Fruit fly (Drosophila melanogaster) whole organism, embryonic: ENCODE data around the gene mRpS31.

Experiments used
- Awh ChIP-seq: fragments of 200-800 bp; sonication (Bioruptor generic); IDR thresholded peaks from 2 replicates; pipeline ENCODE4, ENCODE4 v1.3.6; 2022; ENCODE audit warnings: missing biosample characterization, missing genetic modification characterization
- CG10565 ChIP-seq: fragments of 200-800 bp; sonication (Bioruptor generic); optimal IDR thresholded peaks from 3 replicates; lab custom pipeline; 2016; ENCODE audit warnings: missing biosample characterization, mild to moderate bottlenecking, missing genetic modification characterization
- CG11398 ChIP-seq: fragments of 200-800 bp; sonication (Bioruptor generic); optimal IDR thresholded peaks from 2 replicates; lab custom pipeline; 2016; ENCODE audit warnings: missing biosample characterization, missing genetic modification characterization
- CG16863 ChIP-seq: fragments of 200-800 bp; sonication (Bioruptor generic); optimal IDR thresholded peaks from 3 replicates; lab custom pipeline; 2016; ENCODE audit warnings: missing biosample characterization, missing genetic modification characterization
- CG17802 ChIP-seq: fragments of 200-800 bp; sonication (Bioruptor generic); optimal IDR thresholded peaks from 2 replicates; lab custom pipeline; 2018; ENCODE audit warnings: missing biosample characterization, mild to moderate bottlenecking, missing genetic modification characterization, moderate library complexity
- CG18262 ChIP-seq: fragments of 200-800 bp; optimal IDR thresholded peaks from 3 replicates; lab custom pipeline; 2019; ENCODE audit warnings: missing biosample characterization, mild to moderate bottlenecking, missing genetic modification characterization, moderate library complexity
- CG31365 ChIP-seq: fragments of 200-800 bp; sonication (Bioruptor generic); optimal IDR thresholded peaks from 2 replicates; lab custom pipeline; 2018; ENCODE audit warnings: missing biosample characterization, mild to moderate bottlenecking, missing genetic modification characterization
- CG31441 ChIP-seq: fragments of 200-800 bp; sonication (Bioruptor generic); IDR thresholded peaks from 2 replicates; pipeline ENCODE4 v1.3.6; 2022; ENCODE audit warnings: missing biosample characterization, missing genetic modification characterization
- CG3838 ChIP-seq: fragments of 200-800 bp; sonication (Bioruptor generic); optimal IDR thresholded peaks from 3 replicates; lab custom pipeline; 2016; ENCODE audit warnings: missing biosample characterization, missing genetic modification characterization
- CG6683 ChIP-seq: fragments of 200-800 bp; sonication (Bioruptor generic); optimal IDR thresholded peaks from 2 replicates; lab custom pipeline; 2017; ENCODE audit warnings: missing biosample characterization, mild to moderate bottlenecking, missing genetic modification characterization, missing genetic modification reagents
- CG7928 ChIP-seq: fragments of 200-800 bp; sonication (Bioruptor generic); optimal IDR thresholded peaks from 2 replicates; lab custom pipeline; 2017; ENCODE audit warnings: missing biosample characterization, mild to moderate bottlenecking, missing genetic modification characterization
- CG8281 ChIP-seq: fragments of 200-800 bp; sonication (Bioruptor generic); optimal IDR thresholded peaks from 2 replicates; lab custom pipeline; 2018; ENCODE audit warnings: missing biosample characterization, mild to moderate bottlenecking, missing genetic modification characterization, moderate library complexity
- CG8290 ChIP-seq, 3 experiments: fragments of 200-800 bp; sonication (Bioruptor generic); optimal IDR thresholded peaks; 2 replicates each; lab custom pipeline; 2016 to 2019; ENCODE audit warnings: missing biosample characterization in 3 of 3, missing genetic modification characterization in 3 of 3, mild to moderate bottlenecking in 2 of 3, moderate library complexity in 1 of 3
- CG8924 ChIP-seq: fragments of 200-800 bp; optimal IDR thresholded peaks from 3 replicates; lab custom pipeline; 2019; ENCODE audit warnings: missing biosample characterization, mild to moderate bottlenecking, missing genetic modification characterization, moderate library complexity
- CG9727 ChIP-seq: fragments of 200-800 bp; sonication (Bioruptor generic); optimal IDR thresholded peaks from 3 replicates; lab custom pipeline; 2017; ENCODE audit warnings: missing biosample characterization, mild to moderate bottlenecking, missing genetic modification characterization
- CG9797 ChIP-seq: fragments of 200-800 bp; sonication (Bioruptor generic); optimal IDR thresholded peaks from 3 replicates; lab custom pipeline; 2018; ENCODE audit warnings: missing biosample characterization, mild to moderate bottlenecking, missing genetic modification characterization
- CG9876 ChIP-seq: fragments of 200-800 bp; sonication (Bioruptor generic); optimal IDR thresholded peaks from 2 replicates; lab custom pipeline; 2016; ENCODE audit warnings: missing biosample characterization, missing genetic modification characterization
- Chrac-16 ChIP-seq: fragments of 200-800 bp; sonication (Bioruptor generic); optimal IDR thresholded peaks from 3 replicates; lab custom pipeline; 2016; ENCODE audit warnings: missing biosample characterization, missing genetic modification characterization
- Dbx ChIP-seq: fragments of 200-800 bp; sonication (Bioruptor generic); IDR thresholded peaks from 3 replicates; pipeline ENCODE4 v1.3.6; 2022; ENCODE audit warnings: missing biosample characterization, missing genetic modification characterization
- Dip2 ChIP-seq: fragments of 200-800 bp; sonication (Bioruptor generic); IDR thresholded peaks from 2 replicates; pipeline ENCODE4 v1.3.6; 2022; ENCODE audit warnings: missing biosample characterization, missing genetic modification characterization
- Drgx ChIP-seq: fragments of 200-800 bp; sonication (Bioruptor generic); IDR thresholded peaks from 2 replicates; pipeline ENCODE4 v1.3.6; 2022; ENCODE audit warnings: missing biosample characterization, missing genetic modification characterization
- Ets97D ChIP-seq: fragments of 200-800 bp; sonication (Bioruptor generic); optimal IDR thresholded peaks from 3 replicates; lab custom pipeline; 2016; ENCODE audit warnings: missing biosample characterization, missing genetic modification characterization
- HmgZ ChIP-seq: fragments of 200-800 bp; sonication (Bioruptor generic); optimal IDR thresholded peaks from 2 replicates; lab custom pipeline; 2018; ENCODE audit warnings: missing biosample characterization, mild to moderate bottlenecking, missing genetic modification characterization
- Hr51 ChIP-seq, 2 experiments: fragments of 200-800 bp; sonication (Bioruptor generic); optimal IDR thresholded peaks; 2 replicates in 1 of 2; 3 replicates in 1 of 2; lab custom pipeline; 2016 to 2018; ENCODE audit warnings: missing biosample characterization in 2 of 2, missing genetic modification characterization in 2 of 2, mild to moderate bottlenecking in 1 of 2, moderate library complexity in 1 of 2
- Myb ChIP-seq: fragments of 200-800 bp; sonication (Bioruptor generic); optimal IDR thresholded peaks from 2 replicates; lab custom pipeline; 2016; ENCODE audit warnings: missing biosample characterization, missing genetic modification characterization
- Opbp ChIP-seq: fragments of 200-800 bp; sonication (Bioruptor generic); IDR thresholded peaks from 3 replicates; pipeline ENCODE4 v1.3.6; 2022; ENCODE audit warnings: missing biosample characterization, missing genetic modification characterization; ENCODE audit not compliant: partially characterized antibody
- Sry-β ChIP-seq: fragments of 200-800 bp; sonication (Bioruptor generic); optimal IDR thresholded peaks from 2 replicates; lab custom pipeline; 2018; ENCODE audit warnings: missing biosample characterization, mild to moderate bottlenecking, missing genetic modification characterization, moderate library complexity
- Xbp1 ChIP-seq: fragments of 200-800 bp; sonication (Bioruptor generic); optimal IDR thresholded peaks from 3 replicates; lab custom pipeline; 2016; ENCODE audit warnings: missing biosample characterization, mild to moderate bottlenecking, missing genetic modification characterization
- abd-A ChIP-seq: fragments of 200-800 bp; sonication (Bioruptor generic); optimal IDR thresholded peaks from 3 replicates; lab custom pipeline; 2019; ENCODE audit warnings: missing biosample characterization, mild to moderate bottlenecking, missing genetic modification characterization, moderate library complexity
- amos ChIP-seq: fragments of 200-800 bp; sonication (Bioruptor generic); IDR thresholded peaks from 2 replicates; pipeline ENCODE4 v1.3.6; 2022; ENCODE audit warnings: missing biosample characterization, missing genetic modification characterization; ENCODE audit not compliant: partially characterized antibody
- caup ChIP-seq: fragments of 200-800 bp; sonication (Bioruptor generic); optimal IDR thresholded peaks from 3 replicates; lab custom pipeline; 2017; ENCODE audit warnings: missing biosample characterization, mild to moderate bottlenecking, missing genetic modification characterization, moderate library complexity; ENCODE audit not compliant: severe bottlenecking
- cg ChIP-seq: fragments of 200-800 bp; sonication (Bioruptor generic); optimal IDR thresholded peaks from 3 replicates; lab custom pipeline; 2019; ENCODE audit warnings: missing biosample characterization, mild to moderate bottlenecking, missing genetic modification characterization, moderate library complexity
- chn ChIP-seq: fragments of 200-800 bp; sonication (Bioruptor generic); optimal IDR thresholded peaks from 2 replicates; lab custom pipeline; 2016; ENCODE audit warnings: missing biosample characterization, missing genetic modification characterization
- crol ChIP-seq: fragments of 200-800 bp; sonication (Bioruptor generic); IDR thresholded peaks from 2 replicates; pipeline ENCODE4 v1.3.6; 2022; ENCODE audit warnings: missing biosample characterization, missing genetic modification characterization
- danr ChIP-seq: fragments of 200-800 bp; sonication (Bioruptor generic); IDR thresholded peaks from 2 replicates; pipeline ENCODE4 v1.3.6; 2022; ENCODE audit warnings: missing biosample characterization, missing genetic modification characterization
- gce ChIP-seq: fragments of 200-800 bp; sonication (Bioruptor generic); IDR thresholded peaks from 3 replicates; pipeline ENCODE4 v1.3.6; 2022; ENCODE audit warnings: missing biosample characterization, missing genetic modification characterization
- insv ChIP-seq, 2 experiments: fragments of 200-800 bp; sonication (Bioruptor generic); optimal IDR thresholded peaks; 3 replicates each; lab custom pipeline; 2016 to 2018; ENCODE audit warnings: missing biosample characterization in 2 of 2, missing genetic modification characterization in 2 of 2
- mirr ChIP-seq: fragments of 200-800 bp; sonication (Bioruptor generic); optimal IDR thresholded peaks from 3 replicates; lab custom pipeline; 2018; ENCODE audit warnings: missing biosample characterization, mild to moderate bottlenecking, missing genetic modification characterization
- org-1 ChIP-seq: fragments of 200-800 bp; sonication (Bioruptor generic); optimal IDR thresholded peaks from 2 replicates; lab custom pipeline; 2017; ENCODE audit warnings: missing biosample characterization, missing genetic modification characterization
- pb ChIP-seq: fragments of 200-800 bp; sonication (Bioruptor generic); optimal IDR thresholded peaks from 3 replicates; lab custom pipeline; 2016; ENCODE audit warnings: missing biosample characterization, missing genetic modification characterization
- pfk ChIP-seq: fragments of 200-800 bp; sonication (Bioruptor generic); optimal IDR thresholded peaks from 2 replicates; lab custom pipeline; 2018; ENCODE audit warnings: missing biosample characterization, mild to moderate bottlenecking, missing genetic modification characterization, moderate library complexity
- ranshi ChIP-seq: fragments of 200-800 bp; sonication (Bioruptor generic); IDR thresholded peaks from 2 replicates; pipeline ENCODE4 v1.3.6; 2022; ENCODE audit warnings: missing biosample characterization, missing genetic modification characterization
- run ChIP-seq: fragments of 200-800 bp; sonication (Bioruptor generic); optimal IDR thresholded peaks from 3 replicates; lab custom pipeline; 2018; ENCODE audit warnings: missing biosample characterization, mild to moderate bottlenecking, missing genetic modification characterization
- sd ChIP-seq: fragments of 200-800 bp; sonication (Bioruptor generic); optimal IDR thresholded peaks from 3 replicates; lab custom pipeline; 2018; ENCODE audit warnings: missing biosample characterization, mild to moderate bottlenecking, missing genetic modification characterization, moderate library complexity
- sens-2 ChIP-seq: fragments of 200-800 bp; sonication (Bioruptor generic); IDR thresholded peaks from 2 replicates; pipeline ENCODE4 v1.3.6; 2022; ENCODE audit warnings: missing biosample characterization, missing genetic modification characterization
- seq ChIP-seq: fragments of 200-800 bp; sonication (Bioruptor generic); IDR thresholded peaks from 2 replicates; pipeline ENCODE4 v1.3.6; 2022; ENCODE audit warnings: missing biosample characterization, missing genetic modification characterization
- sima ChIP-seq: fragments of 200-800 bp; sonication (Bioruptor generic); optimal IDR thresholded peaks from 2 replicates; lab custom pipeline; 2016; ENCODE audit warnings: missing biosample characterization, missing genetic modification characterization
- sna ChIP-seq: fragments of 200-800 bp; sonication (Bioruptor generic); IDR thresholded peaks from 2 replicates; pipeline ENCODE4 v1.3.6; 2022; ENCODE audit warnings: missing biosample characterization, missing genetic modification characterization; ENCODE audit not compliant: partially characterized antibody
- sqz ChIP-seq: fragments of 200-800 bp; sonication (Bioruptor generic); optimal IDR thresholded peaks from 3 replicates; lab custom pipeline; 2018; ENCODE audit warnings: missing biosample characterization, mild to moderate bottlenecking, missing genetic modification characterization
- wek ChIP-seq: fragments of 200-800 bp; sonication (Bioruptor generic); optimal IDR thresholded peaks from 3 replicates; lab custom pipeline; 2018; ENCODE audit warnings: missing biosample characterization, mild to moderate bottlenecking, missing genetic modification characterization, moderate library complexity

The mRpS31 gene

DNA sequence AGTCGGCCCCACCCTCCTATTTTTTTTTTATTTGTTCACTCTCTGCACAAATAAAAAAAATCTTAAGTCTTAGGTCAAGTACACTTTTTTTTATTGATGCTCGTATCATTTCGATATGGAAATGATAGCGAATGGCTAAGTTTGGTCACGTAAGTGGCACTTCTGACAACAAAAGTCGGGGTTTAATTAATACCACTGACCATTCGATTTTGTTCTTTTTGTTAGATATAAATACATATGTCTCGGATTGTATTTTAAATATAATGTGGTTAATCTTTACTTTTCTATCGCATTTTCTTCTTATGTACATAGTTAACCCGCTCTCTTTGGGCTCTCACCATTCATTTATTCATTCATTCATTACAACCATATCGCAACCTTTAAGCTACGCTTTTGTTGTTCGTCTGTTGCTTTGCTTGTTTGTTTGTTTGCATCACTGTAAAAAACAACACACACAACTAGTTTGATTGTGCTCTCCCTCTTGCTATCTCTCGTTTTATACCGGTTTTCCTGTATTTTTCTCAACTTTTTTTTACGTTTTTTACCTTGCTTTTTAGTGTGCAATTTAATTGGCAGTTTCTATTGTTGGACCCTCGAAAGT is 2.8 kb upstream of the mRpS31 start (continued):
- TF ChIP-seq sima (GFP tag; lab: Kevin White, UChicago) (no peak), CG31365 (tag; lab: Kevin White, UChicago) (no peak), wek (GFP tag; lab: Kevin White, UChicago) (no peak), run (tag; lab: Kevin White, UChicago) (no peak), chn (GFP tag; lab: Kevin White, UChicago) (no peak), org-1 (GFP tag; lab: Kevin White, UChicago) (no peak), gce (no peak), abd-A (tag; lab: Kevin White, UChicago) (peak; percentile 14), pb (GFP tag; lab: Kevin White, UChicago) (no peak), crol (GFP tag; lab: Robert Waterston, UW) (no peak), CG17802 (tag; lab: Kevin White, UChicago) (no peak), Awh (GFP tag; lab: Robert Waterston, UW) (no peak), caup (no peak), Chrac-16 (no peak), CG7928 (GFP tag; lab: Kevin White, UChicago) (no peak), CG8290 (GFP tag; optimal IDR thresholded peaks at IDR 0.05; lab: Kevin White, UChicago) (no peak), CG8290 (tag; optimal IDR thresholded peaks at IDR 0.05; lab: Kevin White, UChicago) (no peak), CG8924 (tag; lab: Kevin White, UChicago) (peak; percentile 19), ranshi (GFP tag; lab: Robert Waterston, UW) (no peak), CG9797 (GFP tag; lab: Kevin White, UChicago) (no peak), CG31441 (no peak), seq (no peak), CG8281 (tag; lab: Kevin White, UChicago) (peak; percentile 98), CG3838 (GFP tag; lab: Kevin White, UChicago) (no peak), CG6683 (GFP tag; lab: Kevin White, UChicago) (no peak), CG18262 (tag; lab: Kevin White, UChicago) (no peak), Dbx (no peak), sens-2 (GFP tag; lab: Robert Waterston, UW) (no peak), sna (GFP tag; lab: Robert Waterston, UW) (no peak), sd (tag; lab: Kevin White, UChicago) (peak; percentile 6), Opbp (GFP tag; lab: Robert Waterston, UW) (no peak), Myb (GFP tag; lab: Kevin White, UChicago) (no peak), sqz (GFP tag; lab: Kevin White, UChicago) (peak; percentile 24), Dip2 (no peak), CG11398 (GFP tag; lab: Kevin White, UChicago) (no peak), CG9727 (GFP tag; lab: Kevin White, UChicago) (no peak), amos (no peak), Ets97D (GFP tag; lab: Kevin White, UChicago) (no peak), CG9876 (GFP tag; lab: Kevin White, UChicago) (no peak), HmgZ (tag; lab: Kevin White, UChicago) (no peak), cg (GFP tag; lab: Kevin White, UChicago) (no peak), pfk (GFP tag; lab: Kevin White, UChicago) (no peak), mirr (GFP tag; lab: Kevin White, UChicago) (no peak), Drgx (GFP tag; lab: Robert Waterston, UW) (peak; percentile 29; the same call in 1 of the 2 replicates), Sry-β (GFP tag; lab: Kevin White, UChicago) (no peak), CG10565 (no peak), Xbp1 (no peak), danr (GFP tag; lab: Robert Waterston, UW) (no peak), Hr51 (GFP tag; optimal IDR thresholded peaks at IDR 0.05; lab: Kevin White, UChicago) (peak in 1 of 2 experiments; percentile 25), insv (GFP tag; optimal IDR thresholded peaks at IDR 0.05; lab: Kevin White, UChicago) (no peak), CG16863 (no peak)
